Worm (Caenorhabditis elegans) whole organism, early embryonic: ENCODE results near the gene btb-16.

Experiments
- B0310.2 ChIP-seq: sonication (generic microtip); optimal IDR thresholded peaks from 2 replicates; lab custom pipeline; 2016; ENCODE audit warnings: mild to moderate bottlenecking, missing genetic modification characterization, missing compliant biosample characterization
- F13C5.2 ChIP-seq: sonication (generic microtip); optimal IDR thresholded peaks from 2 replicates; lab custom pipeline; 2017; ENCODE audit warnings: mild to moderate bottlenecking, missing genetic modification characterization, inconsistent platforms, missing compliant biosample characterization
- ama-1 ChIP-seq: fragments of 150-350 bp; optimal IDR thresholded peaks from 2 replicates; lab custom pipeline; 2014
- flt-1 ChIP-seq: fragments of 200-800 bp; sonication (Bioruptor generic); IDR thresholded peaks from 2 replicates; pipeline ENCODE4 v1.3.6; 2022; ENCODE audit warnings: missing genetic modification characterization, missing compliant biosample characterization
- hnd-1 ChIP-seq: sonication (generic microtip); optimal IDR thresholded peaks from 2 replicates; lab custom pipeline; 2016; ENCODE audit warnings: missing genetic modification characterization, missing compliant biosample characterization
- tra-4 ChIP-seq: sonication (generic microtip); optimal IDR thresholded peaks from 2 replicates; lab custom pipeline; 2017; ENCODE audit warnings: missing genetic modification characterization, missing compliant biosample characterization

DNA sequence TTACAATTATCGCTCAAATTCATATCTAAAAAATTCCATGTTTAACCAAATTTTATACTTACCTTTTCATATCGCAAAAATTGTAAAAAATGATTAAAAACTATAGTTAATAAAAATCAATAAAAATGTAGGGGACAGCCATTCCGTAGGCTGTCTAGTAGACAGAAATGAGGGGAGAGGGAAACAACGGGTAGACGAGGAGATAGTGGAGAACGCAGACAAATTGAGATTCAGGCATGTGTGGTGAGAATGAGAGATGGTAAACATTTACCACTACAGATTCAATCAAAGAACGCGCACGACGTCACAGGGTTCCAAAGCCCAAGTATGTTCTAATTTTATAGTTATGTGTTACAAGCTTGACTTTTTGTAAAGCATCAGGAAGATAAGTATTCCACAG is 6.9 kb downstream of the btb-16 start:
- TF ChIP-seq tra-4 (tag; lab: Kevin White, UChicago) (no peak), ama-1 (lab: Kevin White, UChicago) (no peak), B0310.2 (no peak), F13C5.2 (tag; lab: Kevin White, UChicago) (no peak), flt-1 (GFP tag; lab: Robert Waterston, UW) (no peak), hnd-1 (tag; lab: Kevin White, UChicago) (no peak)
